Worm (Caenorhabditis elegans) whole organism, L1 larva: Measurements from ENCODE around the gene nid-1.

Experiments
- C04F5.9 ChIP-seq: sonication (generic microtip); optimal IDR thresholded peaks from 2 replicates; lab custom pipeline; 2016; ENCODE audit warnings: missing genetic modification characterization, missing compliant biosample characterization
- aha-1 ChIP-seq: fragments of 150-350 bp; optimal IDR thresholded peaks from 2 replicates; lab custom pipeline; 2014; ENCODE audit warnings: missing biosample characterization, missing genetic modification characterization
- aly-2 ChIP-seq: fragments of 150-350 bp; optimal IDR thresholded peaks from 2 replicates; lab custom pipeline; 2014; ENCODE audit warnings: missing biosample characterization, missing genetic modification characterization
- ceh-90 ChIP-seq: sonication (generic microtip); optimal IDR thresholded peaks from 2 replicates; lab custom pipeline; 2016; ENCODE audit warnings: missing genetic modification characterization, missing compliant biosample characterization
- ces-1 ChIP-seq: fragments of 150-350 bp; optimal IDR thresholded peaks from 2 replicates; lab custom pipeline; 2014; ENCODE audit warnings: missing biosample characterization, missing genetic modification reagents, missing genetic modification characterization
- efl-1 ChIP-seq, 4 experiments: fragments of 150-350 bp; optimal IDR thresholded peaks in 3 of 4; peaks in 1 of 4; 1 replicate in 1 of 4; 2 replicates in 3 of 4; lab custom pipeline; 2014; ENCODE audit warnings: missing biosample characterization in 2 of 4, missing genetic modification characterization in 2 of 4, missing genetic modification reagents in 2 of 4
- efl-3 ChIP-seq: fragments of 200-800 bp; sonication (Bioruptor generic); optimal IDR thresholded peaks from 2 replicates; lab custom pipeline; 2018; ENCODE audit warnings: mild to moderate bottlenecking, missing genetic modification characterization, missing compliant biosample characterization
- egl-13 ChIP-seq: sonication (generic microtip); optimal IDR thresholded peaks from 2 replicates; lab custom pipeline; 2016; ENCODE audit warnings: missing genotype, missing genetic modification reagents, missing genetic modification characterization, missing compliant biosample characterization
- egl-27 ChIP-seq, 2 experiments: fragments of 150-350 bp in 1 of 2; sonication (generic microtip); optimal IDR thresholded peaks; 3 replicates each; lab custom pipeline; 2017 to 2018; ENCODE audit warnings: missing biosample characterization in 2 of 2, missing genetic modification characterization in 2 of 2, missing genetic modification reagents in 2 of 2
- elt-2 ChIP-seq: sonication (generic microtip); optimal IDR thresholded peaks from 2 replicates; lab custom pipeline; 2016; ENCODE audit warnings: missing genetic modification characterization, mild to moderate bottlenecking, inconsistent platforms, missing compliant biosample characterization, missing genetic modification reagents
- fos-1 ChIP-seq: fragments of 150-350 bp; optimal IDR thresholded peaks from 2 replicates; lab custom pipeline; 2014; ENCODE audit warnings: missing biosample characterization, missing genetic modification characterization
- grh-1 ChIP-seq: fragments of 200-800 bp; sonication (Bioruptor generic); IDR thresholded peaks from 2 replicates; pipeline ENCODE4 v1.3.6; 2022; ENCODE audit warnings: missing genetic modification reagents, missing genetic modification characterization, missing compliant biosample characterization
- hlh-17 ChIP-seq: fragments of 200-800 bp; sonication (Bioruptor generic); optimal IDR thresholded peaks from 2 replicates; lab custom pipeline; 2018; ENCODE audit warnings: missing genetic modification characterization, mild to moderate bottlenecking, missing compliant biosample characterization, moderate library complexity, borderline replicate concordance
- hlh-4 ChIP-seq: sonication (generic microtip); optimal IDR thresholded peaks from 2 replicates; lab custom pipeline; 2016; ENCODE audit warnings: mild to moderate bottlenecking, missing genetic modification characterization, missing compliant biosample characterization
- hpl-2 ChIP-seq: fragments of 150-350 bp; optimal IDR thresholded peaks from 2 replicates; lab custom pipeline; 2014; ENCODE audit warnings: missing biosample characterization, missing genetic modification reagents, missing genetic modification characterization
- irx-1 ChIP-seq: sonication (generic microtip); optimal IDR thresholded peaks from 2 replicates; lab custom pipeline; 2016; ENCODE audit warnings: missing genetic modification characterization, missing compliant biosample characterization
- isw-1 ChIP-seq: fragments of 200-800 bp; sonication (Bioruptor generic); IDR thresholded peaks from 2 replicates; pipeline ENCODE4 v1.3.6; 2022; ENCODE audit warnings: missing genetic modification characterization, missing compliant biosample characterization
- jun-1 ChIP-seq: fragments of 150-350 bp; optimal IDR thresholded peaks from 2 replicates; lab custom pipeline; 2014; ENCODE audit warnings: missing biosample characterization, missing genetic modification reagents, missing genetic modification characterization
- lin-13 ChIP-seq: fragments of 150-350 bp; optimal IDR thresholded peaks from 2 replicates; lab custom pipeline; 2014; ENCODE audit warnings: missing biosample characterization, missing genetic modification reagents, missing genetic modification characterization
- lin-14 ChIP-seq: fragments of 200-800 bp; sonication (Bioruptor generic); optimal IDR thresholded peaks from 2 replicates; lab custom pipeline; 2018; ENCODE audit warnings: mild to moderate bottlenecking, missing genetic modification characterization, moderate library complexity, missing compliant biosample characterization
- lin-35 ChIP-seq, 2 experiments: fragments of 150-350 bp; optimal IDR thresholded peaks; 2 replicates each; lab custom pipeline; 2014; ENCODE audit warnings: missing biosample characterization in 2 of 2, missing genetic modification characterization in 2 of 2, missing genetic modification reagents in 2 of 2
- mdl-1 ChIP-seq, 2 experiments: fragments of 150-350 bp; optimal IDR thresholded peaks; 2 replicates each; lab custom pipeline; 2014 to 2017; ENCODE audit warnings: missing biosample characterization in 2 of 2, missing genetic modification characterization in 2 of 2, inconsistent platforms in 1 of 2
- mef-2 ChIP-seq: fragments of 150-350 bp; optimal IDR thresholded peaks from 2 replicates; lab custom pipeline; 2014; ENCODE audit warnings: missing biosample characterization, missing genetic modification characterization
- nhr-11 ChIP-seq: fragments of 150-350 bp; optimal IDR thresholded peaks from 2 replicates; lab custom pipeline; 2014; ENCODE audit warnings: missing biosample characterization, missing genetic modification characterization
- nhr-20 ChIP-seq: sonication (generic microtip); optimal IDR thresholded peaks from 2 replicates; lab custom pipeline; 2016; ENCODE audit warnings: mild to moderate bottlenecking, missing genetic modification characterization, missing compliant biosample characterization
- nhr-77 ChIP-seq: fragments of 150-350 bp; optimal IDR thresholded peaks from 2 replicates; lab custom pipeline; 2014; ENCODE audit warnings: missing biosample characterization, missing genetic modification characterization
- nhr-84 ChIP-seq: sonication (generic microtip); optimal IDR thresholded peaks from 2 replicates; lab custom pipeline; 2017; ENCODE audit warnings: missing biosample characterization, missing genetic modification characterization
- pax-3 ChIP-seq: fragments of 200-800 bp; sonication (Bioruptor generic); optimal IDR thresholded peaks from 2 replicates; lab custom pipeline; 2018; ENCODE audit warnings: mild to moderate bottlenecking, missing genetic modification characterization, moderate library complexity, missing compliant biosample characterization
- snpc-4 ChIP-seq: fragments of 150-350 bp; optimal IDR thresholded peaks from 2 replicates; lab custom pipeline; 2014; ENCODE audit warnings: missing biosample characterization, missing genetic modification characterization
- snu-23 ChIP-seq: sonication (generic microtip); optimal IDR thresholded peaks from 2 replicates; lab custom pipeline; 2016; ENCODE audit warnings: missing genetic modification characterization, missing compliant biosample characterization
- sup-37 ChIP-seq: fragments of 200-800 bp; sonication (Bioruptor generic); optimal IDR thresholded peaks from 2 replicates; lab custom pipeline; 2018; ENCODE audit warnings: mild to moderate bottlenecking, missing genetic modification characterization, missing compliant biosample characterization
- tbx-2 ChIP-seq: sonication (generic microtip); optimal IDR thresholded peaks from 2 replicates; lab custom pipeline; 2016; ENCODE audit warnings: missing genetic modification characterization, missing compliant biosample characterization
- unc-30 ChIP-seq: sonication (generic microtip); optimal IDR thresholded peaks from 2 replicates; lab custom pipeline; 2017; ENCODE audit warnings: missing biosample characterization, missing genetic modification characterization
- unc-62 ChIP-seq: fragments of 150-350 bp; optimal IDR thresholded peaks from 2 replicates; lab custom pipeline; 2014; ENCODE audit warnings: missing biosample characterization, missing genetic modification reagents, missing genetic modification characterization
- unc-86 ChIP-seq: sonication (generic microtip); optimal IDR thresholded peaks from 2 replicates; lab custom pipeline; 2016; ENCODE audit warnings: missing genetic modification characterization, missing compliant biosample characterization
- zag-1 ChIP-seq: fragments of 150-350 bp; optimal IDR thresholded peaks from 2 replicates; lab custom pipeline; 2014; ENCODE audit warnings: missing biosample characterization, missing genetic modification characterization
- zip-4 ChIP-seq: fragments of 200-800 bp; sonication (Bioruptor generic); optimal IDR thresholded peaks from 2 replicates; lab custom pipeline; 2018; ENCODE audit warnings: mild to moderate bottlenecking, missing genetic modification characterization, moderate library complexity, missing compliant biosample characterization
- ztf-11 ChIP-seq, 2 experiments: sonication (generic microtip); optimal IDR thresholded peaks; 2 replicates each; lab custom pipeline; 2016 to 2017; ENCODE audit warnings: missing genetic modification characterization in 2 of 2, missing biosample characterization in 1 of 2, missing compliant biosample characterization in 1 of 2
- ztf-4 ChIP-seq: fragments of 150-350 bp; optimal IDR thresholded peaks from 2 replicates; lab custom pipeline; 2014; ENCODE audit warnings: missing biosample characterization, missing genetic modification characterization

Gene nid-1

ce11 chrV:12939434-12939833, 29.5 kb downstream of the nid-1 start, which contains the start of gene T16G1.5:
T16G1.5 (minus strand) TSS chrV:12939552.
- TF ChIP-seq efl-1 (optimal IDR thresholded peaks at IDR 0.05; lab: Kevin White, UChicago): no peak
- TF ChIP-seq efl-1 (GFP tag; optimal IDR thresholded peaks at IDR 0.05 in 1 of 2; lab: Kevin White, UChicago): peak in 1 of 2 experiments; percentile 41
- TF ChIP-seq lin-13 (GFP tag; lab: Kevin White, UChicago): no peak

ce11 chrV:12941797-12942474, 32.0 kb downstream of the nid-1 start, which contains the start of gene T16G1.4:
T16G1.4 (minus strand) TSS chrV:12941847.
- no peak for TF ChIP-seq C04F5.9
- no peak for TF ChIP-seq irx-1 (tag; lab: Kevin White, UChicago)
- TF ChIP-seq zag-1 (tag; lab: Kevin White, UChicago): no peak
- no peak for TF ChIP-seq mdl-1 (tag; optimal IDR thresholded peaks at IDR 0.05; lab: Kevin White, UChicago)
- TF ChIP-seq snpc-4 (tag; lab: Kevin White, UChicago): no peak
- TF ChIP-seq elt-2 (tag; lab: Kevin White, UChicago): peak; percentile 88
- TF ChIP-seq efl-1 (optimal IDR thresholded peaks at IDR 0.05; lab: Kevin White, UChicago): no peak
- TF ChIP-seq efl-1 (GFP tag; optimal IDR thresholded peaks at IDR 0.05 in 1 of 2; lab: Kevin White, UChicago): peak in 1 of 2 experiments; percentile 46
- no peak for TF ChIP-seq egl-13
- no peak for TF ChIP-seq unc-86 (tag; lab: Kevin White, UChicago)
- TF ChIP-seq hlh-17: no peak
- no peak for TF ChIP-seq nhr-84 (tag; lab: Kevin White, UChicago)
- peak; percentile 8 for TF ChIP-seq nhr-20 (tag; lab: Kevin White, UChicago)
- no peak for TF ChIP-seq isw-1 (GFP tag; lab: Robert Waterston, UW)
- no peak for TF ChIP-seq mef-2 (tag; lab: Kevin White, UChicago)
- no peak for TF ChIP-seq tbx-2
- no peak for TF ChIP-seq fos-1 (tag; lab: Kevin White, UChicago)
- no peak for TF ChIP-seq ztf-11 (tag; optimal IDR thresholded peaks at IDR 0.05; lab: Kevin White, UChicago)
- TF ChIP-seq pax-3 (tag; lab: Kevin White, UChicago): no peak
- no peak for TF ChIP-seq grh-1 (GFP tag; lab: Robert Waterston, UW)
- peak in 1 of 2 experiments; percentile 22 for TF ChIP-seq lin-35 (GFP tag; optimal IDR thresholded peaks at IDR 0.05; lab: Kevin White, UChicago)
- no peak for TF ChIP-seq zip-4 (GFP tag; lab: Kevin White, UChicago)

- no peak for TF ChIP-seq egl-27 (tag; optimal IDR thresholded peaks at IDR 0.05; lab: Kevin White, UChicago)
- no peak for TF ChIP-seq snu-23 (GFP tag; lab: Kevin White, UChicago)
- TF ChIP-seq hlh-17: no peak
- no peak for TF ChIP-seq nhr-11 (tag; lab: Kevin White, UChicago)
- no peak for TF ChIP-seq jun-1 (tag; lab: Kevin White, UChicago)
- TF ChIP-seq, all 84 proteins: peak for 0
Observed at ce11 chrV:12943399-12943798, 33.5 kb downstream of the nid-1 start.

ce11 chrV:12944229-12944628, 34.3 kb downstream of the nid-1 start, which contains the start of gene T16G1.3:
T16G1.3 (minus strand) TSS chrV:12944329.
- TF ChIP-seq irx-1 (tag; lab: Kevin White, UChicago) (no peak), isw-1 (GFP tag; lab: Robert Waterston, UW) (no peak), aly-2 (tag; lab: Kevin White, UChicago) (no peak), nhr-77 (tag; lab: Kevin White, UChicago) (no peak), lin-14 (GFP tag; lab: Kevin White, UChicago) (no peak), hpl-2 (GFP tag; lab: Kevin White, UChicago) (no peak), hlh-4 (tag; lab: Kevin White, UChicago) (no peak), sup-37 (GFP tag; lab: Kevin White, UChicago) (no peak), unc-62 (GFP tag; lab: Kevin White, UChicago) (no peak), mef-2 (tag; lab: Kevin White, UChicago) (no peak), aha-1 (tag; lab: Kevin White, UChicago) (no peak), unc-30 (tag; lab: Kevin White, UChicago) (no peak), unc-86 (tag; lab: Kevin White, UChicago) (no peak), ztf-4 (no peak), ces-1 (GFP tag; lab: Kevin White, UChicago) (no peak), efl-3 (GFP tag; lab: Kevin White, UChicago) (no peak), nhr-20 (tag; lab: Kevin White, UChicago) (no peak), ceh-90 (tag; lab: Kevin White, UChicago) (no peak)
